Worm (Caenorhabditis elegans) whole organism, L1 larva: ENCODE results near the gene attf-3.

Experiments
- C04F5.9 ChIP-seq: sonication (generic microtip); optimal IDR thresholded peaks from 2 replicates; lab custom pipeline; 2016; ENCODE audit warnings: missing genetic modification characterization, missing compliant biosample characterization
- aly-2 ChIP-seq: fragments of 150-350 bp; optimal IDR thresholded peaks from 2 replicates; lab custom pipeline; 2014; ENCODE audit warnings: missing biosample characterization, missing genetic modification characterization
- ama-1 ChIP-seq: fragments of 150-350 bp; optimal IDR thresholded peaks from 2 replicates; lab custom pipeline; 2014
- blmp-1 ChIP-seq: fragments of 150-350 bp; optimal IDR thresholded peaks from 2 replicates; lab custom pipeline; 2014; ENCODE audit warnings: missing biosample characterization, missing genetic modification characterization
- ceh-82 ChIP-seq, 3 experiments: fragments of 150-350 bp in 1 of 3; sonication (generic microtip) in 2 of 3; optimal IDR thresholded peaks; 2 replicates each; lab custom pipeline; 2014 to 2017; ENCODE audit warnings: missing biosample characterization in 3 of 3, missing genetic modification characterization in 3 of 3
- ceh-88 ChIP-seq: fragments of 200-800 bp; sonication (Bioruptor generic); IDR thresholded peaks from 2 replicates; pipeline ENCODE4 v1.3.6; 2022; ENCODE audit warnings: missing genetic modification characterization, missing compliant biosample characterization
- dpl-1 ChIP-seq, 3 experiments: fragments of 150-350 bp in 2 of 3; sonication (generic microtip) in 1 of 3; optimal IDR thresholded peaks; 2 replicates each; lab custom pipeline; 2014 to 2017; ENCODE audit warnings: missing biosample characterization in 3 of 3, missing genetic modification characterization in 3 of 3, missing genetic modification reagents in 3 of 3
- dsc-1 ChIP-seq: sonication (generic microtip); optimal IDR thresholded peaks from 2 replicates; lab custom pipeline; 2016; ENCODE audit warnings: mild to moderate bottlenecking, missing genetic modification characterization, missing compliant biosample characterization
- efl-1 ChIP-seq, 4 experiments: fragments of 150-350 bp; optimal IDR thresholded peaks in 3 of 4; peaks in 1 of 4; 1 replicate in 1 of 4; 2 replicates in 3 of 4; lab custom pipeline; 2014; ENCODE audit warnings: missing biosample characterization in 2 of 4, missing genetic modification characterization in 2 of 4, missing genetic modification reagents in 2 of 4
- efl-3 ChIP-seq: fragments of 200-800 bp; sonication (Bioruptor generic); optimal IDR thresholded peaks from 2 replicates; lab custom pipeline; 2018; ENCODE audit warnings: mild to moderate bottlenecking, missing genetic modification characterization, missing compliant biosample characterization
- egl-13 ChIP-seq: sonication (generic microtip); optimal IDR thresholded peaks from 2 replicates; lab custom pipeline; 2016; ENCODE audit warnings: missing genotype, missing genetic modification reagents, missing genetic modification characterization, missing compliant biosample characterization
- elt-2 ChIP-seq: sonication (generic microtip); optimal IDR thresholded peaks from 2 replicates; lab custom pipeline; 2016; ENCODE audit warnings: missing genetic modification characterization, mild to moderate bottlenecking, inconsistent platforms, missing compliant biosample characterization, missing genetic modification reagents
- elt-3 ChIP-seq, 6 experiments: fragments of 150-350 bp in 1 of 6; sonication (generic microtip); optimal IDR thresholded peaks; 2 replicates each; lab custom pipeline; 2017 to 2018; ENCODE audit warnings: missing biosample characterization in 6 of 6, missing genetic modification characterization in 6 of 6, inconsistent platforms in 1 of 6
- fkh-10 ChIP-seq: sonication (generic microtip); optimal IDR thresholded peaks from 2 replicates; lab custom pipeline; 2017; ENCODE audit warnings: missing biosample characterization, missing genetic modification reagents, missing genetic modification characterization
- fkh-8 ChIP-seq: sonication (generic microtip); optimal IDR thresholded peaks from 2 replicates; lab custom pipeline; 2016; ENCODE audit warnings: mild to moderate bottlenecking, missing genetic modification characterization, missing compliant biosample characterization
- fos-1 ChIP-seq: fragments of 150-350 bp; optimal IDR thresholded peaks from 2 replicates; lab custom pipeline; 2014; ENCODE audit warnings: missing biosample characterization, missing genetic modification characterization
- grh-1 ChIP-seq: fragments of 200-800 bp; sonication (Bioruptor generic); IDR thresholded peaks from 2 replicates; pipeline ENCODE4 v1.3.6; 2022; ENCODE audit warnings: missing genetic modification reagents, missing genetic modification characterization, missing compliant biosample characterization
- hlh-17 ChIP-seq: fragments of 200-800 bp; sonication (Bioruptor generic); optimal IDR thresholded peaks from 2 replicates; lab custom pipeline; 2018; ENCODE audit warnings: missing genetic modification characterization, mild to moderate bottlenecking, missing compliant biosample characterization, moderate library complexity, borderline replicate concordance
- irx-1 ChIP-seq: sonication (generic microtip); optimal IDR thresholded peaks from 2 replicates; lab custom pipeline; 2016; ENCODE audit warnings: missing genetic modification characterization, missing compliant biosample characterization
- lin-13 ChIP-seq: fragments of 150-350 bp; optimal IDR thresholded peaks from 2 replicates; lab custom pipeline; 2014; ENCODE audit warnings: missing biosample characterization, missing genetic modification reagents, missing genetic modification characterization
- lin-14 ChIP-seq: fragments of 200-800 bp; sonication (Bioruptor generic); optimal IDR thresholded peaks from 2 replicates; lab custom pipeline; 2018; ENCODE audit warnings: mild to moderate bottlenecking, missing genetic modification characterization, moderate library complexity, missing compliant biosample characterization
- lin-15B ChIP-seq: fragments of 150-350 bp; sonication (generic microtip); optimal IDR thresholded peaks from 3 replicates; lab custom pipeline; 2014; ENCODE audit warnings: missing biosample characterization, missing genetic modification characterization
- lin-35 ChIP-seq, 2 experiments: fragments of 150-350 bp; optimal IDR thresholded peaks; 2 replicates each; lab custom pipeline; 2014; ENCODE audit warnings: missing biosample characterization in 2 of 2, missing genetic modification characterization in 2 of 2, missing genetic modification reagents in 2 of 2
- lsy-2 ChIP-seq, 2 experiments: fragments of 150-350 bp; optimal IDR thresholded peaks; 2 replicates each; lab custom pipeline; 2014; ENCODE audit warnings: missing biosample characterization in 2 of 2, missing genetic modification characterization in 2 of 2
- mdl-1 ChIP-seq, 2 experiments: fragments of 150-350 bp; optimal IDR thresholded peaks; 2 replicates each; lab custom pipeline; 2014 to 2017; ENCODE audit warnings: missing biosample characterization in 2 of 2, missing genetic modification characterization in 2 of 2, inconsistent platforms in 1 of 2
- mef-2 ChIP-seq: fragments of 150-350 bp; optimal IDR thresholded peaks from 2 replicates; lab custom pipeline; 2014; ENCODE audit warnings: missing biosample characterization, missing genetic modification characterization
- nhr-19 ChIP-seq: fragments of 200-800 bp; sonication (Bioruptor generic); conservative IDR thresholded peaks from 2 replicates; pipeline ENCODE4 v1.3.6; 2022; ENCODE audit warnings: missing genetic modification characterization, missing compliant biosample characterization
- nhr-20 ChIP-seq: sonication (generic microtip); optimal IDR thresholded peaks from 2 replicates; lab custom pipeline; 2016; ENCODE audit warnings: mild to moderate bottlenecking, missing genetic modification characterization, missing compliant biosample characterization
- nhr-47 ChIP-seq: sonication (generic microtip); optimal IDR thresholded peaks from 2 replicates; lab custom pipeline; 2016; ENCODE audit warnings: mild to moderate bottlenecking, missing genetic modification characterization, moderate library complexity, missing compliant biosample characterization
- nhr-71 ChIP-seq: sonication (generic microtip); optimal IDR thresholded peaks from 2 replicates; lab custom pipeline; 2016; ENCODE audit warnings: mild to moderate bottlenecking, missing genetic modification characterization, moderate library complexity, missing compliant biosample characterization
- nhr-76 ChIP-seq: sonication (generic microtip); optimal IDR thresholded peaks from 2 replicates; lab custom pipeline; 2017; ENCODE audit warnings: missing biosample characterization, missing genetic modification characterization
- nhr-77 ChIP-seq: fragments of 150-350 bp; optimal IDR thresholded peaks from 2 replicates; lab custom pipeline; 2014; ENCODE audit warnings: missing biosample characterization, missing genetic modification characterization
- nhr-84 ChIP-seq: sonication (generic microtip); optimal IDR thresholded peaks from 2 replicates; lab custom pipeline; 2017; ENCODE audit warnings: missing biosample characterization, missing genetic modification characterization
- nhr-85 ChIP-seq: sonication (generic microtip); peaks from one replicate; lab custom pipeline; 2016; ENCODE audit warnings: missing genetic modification characterization, inconsistent platforms, missing compliant biosample characterization
- nhr-90 ChIP-seq: sonication (generic microtip); optimal IDR thresholded peaks from 2 replicates; lab custom pipeline; 2016; ENCODE audit warnings: mild to moderate bottlenecking, missing genetic modification characterization, missing compliant biosample characterization; ENCODE audit not compliant: poor library complexity
- pag-3 ChIP-seq: sonication (generic microtip); optimal IDR thresholded peaks from 2 replicates; lab custom pipeline; 2017; ENCODE audit warnings: missing genetic modification characterization, mild to moderate bottlenecking, missing compliant biosample characterization, antibody characterized with exemption, borderline replicate concordance; ENCODE audit not compliant: insufficient read depth
- pax-3 ChIP-seq: fragments of 200-800 bp; sonication (Bioruptor generic); optimal IDR thresholded peaks from 2 replicates; lab custom pipeline; 2018; ENCODE audit warnings: mild to moderate bottlenecking, missing genetic modification characterization, moderate library complexity, missing compliant biosample characterization
- pqm-1 ChIP-seq: sonication (generic microtip); optimal IDR thresholded peaks from 3 replicates; lab custom pipeline; 2017; ENCODE audit warnings: missing biosample characterization, missing genetic modification characterization
- rnt-1 ChIP-seq: sonication (generic microtip); optimal IDR thresholded peaks from 2 replicates; lab custom pipeline; 2016; ENCODE audit warnings: mild to moderate bottlenecking, missing genetic modification characterization, moderate library complexity, missing compliant biosample characterization
- snpc-4 ChIP-seq: fragments of 150-350 bp; optimal IDR thresholded peaks from 2 replicates; lab custom pipeline; 2014; ENCODE audit warnings: missing biosample characterization, missing genetic modification characterization
- snu-23 ChIP-seq: sonication (generic microtip); optimal IDR thresholded peaks from 2 replicates; lab custom pipeline; 2016; ENCODE audit warnings: missing genetic modification characterization, missing compliant biosample characterization
- swsn-7 ChIP-seq: sonication (generic microtip); optimal IDR thresholded peaks from 2 replicates; lab custom pipeline; 2016; ENCODE audit warnings: missing genetic modification characterization, missing compliant biosample characterization
- tbx-2 ChIP-seq: sonication (generic microtip); optimal IDR thresholded peaks from 2 replicates; lab custom pipeline; 2016; ENCODE audit warnings: missing genetic modification characterization, missing compliant biosample characterization
- tlp-1 ChIP-seq: fragments of 150-350 bp; optimal IDR thresholded peaks from 2 replicates; lab custom pipeline; 2014; ENCODE audit warnings: missing biosample characterization, missing genetic modification characterization
- zag-1 ChIP-seq: fragments of 150-350 bp; optimal IDR thresholded peaks from 2 replicates; lab custom pipeline; 2014; ENCODE audit warnings: missing biosample characterization, missing genetic modification characterization
- zip-4 ChIP-seq: fragments of 200-800 bp; sonication (Bioruptor generic); optimal IDR thresholded peaks from 2 replicates; lab custom pipeline; 2018; ENCODE audit warnings: mild to moderate bottlenecking, missing genetic modification characterization, moderate library complexity, missing compliant biosample characterization

attf-3 gene

DNA sequence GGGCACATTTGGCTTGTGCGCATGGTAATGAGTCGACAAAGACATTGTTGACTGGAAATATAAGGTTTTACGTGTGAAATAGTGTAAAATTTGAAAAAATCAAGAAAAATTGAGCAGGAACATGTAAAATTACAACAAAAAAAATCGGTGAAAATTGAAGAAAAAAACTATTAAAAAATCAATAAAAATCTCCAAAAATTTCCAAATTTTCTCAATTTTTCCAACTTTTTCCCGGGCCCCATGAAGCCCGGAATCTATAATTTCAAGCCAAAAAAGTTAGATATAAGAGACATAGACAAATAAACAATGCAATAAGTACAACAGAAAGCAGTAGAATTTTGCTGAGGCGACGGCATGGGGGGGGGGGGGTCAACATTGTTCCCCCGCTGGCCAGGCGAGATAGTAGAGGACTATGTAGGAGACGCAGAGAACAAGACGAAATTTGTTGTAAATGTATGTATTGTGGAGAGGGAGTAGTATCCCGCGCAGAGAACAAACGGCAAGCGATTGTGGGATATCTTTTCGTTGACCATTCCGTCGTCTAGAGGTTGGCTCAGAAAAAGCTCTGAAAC lies 8.7 kb upstream of the attf-3 start, which contains the start of gene pat-4:
TSS of gene pat-4 (minus strand) at position 51 of the 572 bp plus-strand sequence.
- TF ChIP-seq hlh-17 (GFP tag; lab: Kevin White, UChicago) (no peak), fkh-8 (tag; lab: Kevin White, UChicago) (no peak), C04F5.9 (tag; lab: Kevin White, UChicago) (no peak), fos-1 (tag; lab: Kevin White, UChicago) (no peak), elt-3 (tag; optimal IDR thresholded peaks at IDR 0.05; lab: Kevin White, UChicago) (peak in 1 of 6 experiments; percentile 6), efl-1 (optimal IDR thresholded peaks at IDR 0.05; lab: Kevin White, UChicago) (peak; percentile 13 to 30), efl-1 (GFP tag; optimal IDR thresholded peaks at IDR 0.05 in 1 of 2; lab: Kevin White, UChicago) (no peak), rnt-1 (tag; lab: Kevin White, UChicago) (peak; percentile 38), aly-2 (tag; lab: Kevin White, UChicago) (no peak), pag-3 (tag; lab: Kevin White, UChicago) (no peak), snu-23 (GFP tag; lab: Kevin White, UChicago) (peak; percentile 62), dsc-1 (tag; lab: Kevin White, UChicago) (peak; percentile 11), nhr-90 (tag; lab: Kevin White, UChicago) (peak; percentile 35), pqm-1 (tag; lab: Kevin White, UChicago) (no peak), lsy-2 (tag; optimal IDR thresholded peaks at IDR 0.05; lab: Kevin White, UChicago) (peak; percentile 2 to 33), lin-35 (GFP tag; optimal IDR thresholded peaks at IDR 0.05; lab: Kevin White, UChicago) (peak in 1 of 2 experiments; percentile 1), dpl-1 (GFP tag; optimal IDR thresholded peaks at IDR 0.05; lab: Kevin White, UChicago) (peak in 1 of 3 experiments; percentile 9), nhr-20 (tag; lab: Kevin White, UChicago) (peak; percentile 40), tlp-1 (no peak), irx-1 (tag; lab: Kevin White, UChicago) (no peak), egl-13 (tag; lab: Kevin White, UChicago) (no peak), lin-15B (tag; lab: Kevin White, UChicago) (no peak), nhr-19 (GFP tag; lab: Robert Waterston, UW) (peak; percentile 56), ceh-82 (tag; optimal IDR thresholded peaks at IDR 0.05; lab: Kevin White, UChicago) (peak in 2 of 3 experiments; percentile 20 to 22), lin-13 (GFP tag; lab: Kevin White, UChicago) (no peak), nhr-84 (tag; lab: Kevin White, UChicago) (no peak), nhr-85 (peak; percentile 8), tbx-2 (tag; lab: Kevin White, UChicago) (peak; percentile 23), nhr-47 (peak; percentile 19), swsn-7 (tag; lab: Kevin White, UChicago) (peak; percentile 45), mdl-1 (tag; optimal IDR thresholded peaks at IDR 0.05; lab: Kevin White, UChicago) (peak in 1 of 2 experiments; percentile 26), grh-1 (GFP tag; lab: Robert Waterston, UW) (0 out of 2 replicates have a peak, but pooled peaks have one; percentile 8), mef-2 (tag; lab: Kevin White, UChicago) (no peak), lin-14 (peak; percentile 80), nhr-71 (tag; lab: Kevin White, UChicago) (peak; percentile 49)
- TF ChIP-seq, all 84 proteins: peak for 20

DNA sequence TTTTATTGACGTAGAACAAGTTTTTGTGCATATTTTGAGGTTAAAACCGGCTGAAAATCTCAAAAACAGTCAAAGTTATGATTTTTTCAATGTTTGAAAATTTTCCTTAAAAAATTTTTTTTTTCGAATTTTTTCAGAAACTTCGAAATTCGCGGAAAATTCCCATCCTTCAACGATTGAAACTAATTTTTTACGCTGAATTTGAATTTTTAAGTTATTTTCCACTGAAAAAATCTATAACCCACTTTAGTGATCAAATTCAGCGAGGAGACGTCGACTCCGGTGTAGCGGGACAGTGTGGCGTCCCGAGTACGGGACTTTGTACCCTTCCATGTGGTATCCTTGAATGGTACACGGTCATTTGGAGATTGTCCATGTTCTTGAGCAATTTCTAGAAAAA lies 6.1 kb upstream of the attf-3 start:
- TF ChIP-seq nhr-19 (GFP tag; lab: Robert Waterston, UW) (no peak), ama-1 (lab: Kevin White, UChicago) (no peak), efl-1 (optimal IDR thresholded peaks at IDR 0.05; lab: Kevin White, UChicago) (no peak), efl-1 (GFP tag; optimal IDR thresholded peaks at IDR 0.05 in 1 of 2; lab: Kevin White, UChicago) (peak in 1 of 2 experiments; percentile 90), zag-1 (no peak)

DNA sequence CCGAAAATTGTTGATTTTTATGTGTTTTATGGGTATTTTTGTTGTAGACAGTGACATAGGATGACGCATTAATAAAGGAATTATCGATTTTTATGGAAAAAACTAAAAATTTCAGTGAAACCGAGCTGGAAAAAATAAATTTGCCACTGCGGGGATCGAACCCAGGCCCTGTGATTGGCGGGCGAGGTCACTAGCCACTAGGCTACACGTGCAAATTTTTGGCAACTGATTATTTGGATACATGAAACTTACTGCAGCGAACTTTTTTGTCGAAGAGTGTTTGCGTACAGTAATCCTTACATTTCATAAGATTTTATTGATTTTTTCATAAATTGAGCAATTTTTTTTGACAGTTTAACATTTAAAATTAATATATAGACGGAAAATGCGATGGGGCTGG lies 3.0 kb upstream of the attf-3 start:
- TF ChIP-seq nhr-71 (tag; lab: Kevin White, UChicago) (peak; percentile 76), nhr-85 (peak; percentile 68), nhr-76 (tag; lab: Kevin White, UChicago) (no peak), snpc-4 (tag; lab: Kevin White, UChicago) (no peak), fkh-10 (GFP tag; lab: Kevin White, UChicago) (no peak), rnt-1 (tag; lab: Kevin White, UChicago) (peak; percentile 60), lin-35 (GFP tag; optimal IDR thresholded peaks at IDR 0.05; lab: Kevin White, UChicago) (peak; percentile 15 to 56), irx-1 (tag; lab: Kevin White, UChicago) (peak; percentile 26), dsc-1 (tag; lab: Kevin White, UChicago) (peak; percentile 50), blmp-1 (no peak), nhr-77 (tag; lab: Kevin White, UChicago) (peak; percentile 42), pax-3 (tag; lab: Kevin White, UChicago) (peak; percentile 35), dpl-1 (GFP tag; optimal IDR thresholded peaks at IDR 0.05; lab: Kevin White, UChicago) (peak in 2 of 3 experiments; percentile 14 to 19), aly-2 (tag; lab: Kevin White, UChicago) (peak; percentile 81), ceh-88 (GFP tag; lab: Robert Waterston, UW) (no peak), elt-2 (tag; lab: Kevin White, UChicago) (peak; percentile 52), zip-4 (GFP tag; lab: Kevin White, UChicago) (peak; percentile 27), efl-3 (GFP tag; lab: Kevin White, UChicago) (no peak), tbx-2 (tag; lab: Kevin White, UChicago) (peak; percentile 40)
